Worm (Caenorhabditis elegans) whole organism, early embryonic: ENCODE results near the gene mig-23.

Source experiments
- hmg-4 ChIP-seq: fragments of 200-800 bp; sonication (Bioruptor generic); optimal IDR thresholded peaks from 2 replicates; lab custom pipeline; 2018; ENCODE audit warnings: mild to moderate bottlenecking, missing genetic modification characterization, missing compliant biosample characterization
- tra-4 ChIP-seq: sonication (generic microtip); optimal IDR thresholded peaks from 2 replicates; lab custom pipeline; 2017; ENCODE audit warnings: missing genetic modification characterization, missing compliant biosample characterization

ce11 chrX:5982799-5983198, 34.1 kb upstream of the mig-23 start:
- TF ChIP-seq tra-4 (tag; lab: Kevin White, UChicago) = no peak
- no peak for TF ChIP-seq hmg-4 (GFP tag; lab: Kevin White, UChicago)
